Worm (Caenorhabditis elegans) whole organism, midembryonic: ENCODE results near the gene srx-87.

Experiments used
- T22C8.4 ChIP-seq: fragments of 200-800 bp; sonication (Bioruptor generic); IDR thresholded peaks from 2 replicates; pipeline ENCODE4 v1.3.6; 2022; ENCODE audit warnings: missing genetic modification characterization, missing compliant biosample characterization
- flt-1 ChIP-seq: fragments of 200-800 bp; sonication (Bioruptor generic); IDR thresholded peaks from 2 replicates; pipeline ENCODE4 v1.3.6; 2022; ENCODE audit warnings: missing genetic modification characterization, missing compliant biosample characterization
- med-1 ChIP-seq: sonication (generic microtip); optimal IDR thresholded peaks from 2 replicates; lab custom pipeline; 2017; ENCODE audit warnings: missing genetic modification characterization, mild to moderate bottlenecking, missing compliant biosample characterization, antibody characterized with exemption, missing genetic modification reagents; ENCODE audit not compliant: insufficient read depth
- ref-1 ChIP-seq: fragments of 200-800 bp; sonication (Bioruptor generic); conservative IDR thresholded peaks from 2 replicates; pipeline ENCODE4 v1.3.6; 2022; ENCODE audit warnings: missing genetic modification reagents, missing genetic modification characterization, missing compliant biosample characterization
- tab-1 ChIP-seq: fragments of 200-800 bp; sonication (Bioruptor generic); IDR thresholded peaks from 2 replicates; pipeline ENCODE4 v1.3.6; 2022; ENCODE audit warnings: missing genetic modification characterization, missing compliant biosample characterization
- ztf-29 ChIP-seq: fragments of 200-800 bp; sonication (Bioruptor generic); IDR thresholded peaks from 2 replicates; pipeline ENCODE4 v1.3.6; 2022; ENCODE audit warnings: missing genetic modification reagents, missing genetic modification characterization, missing compliant biosample characterization

DNA sequence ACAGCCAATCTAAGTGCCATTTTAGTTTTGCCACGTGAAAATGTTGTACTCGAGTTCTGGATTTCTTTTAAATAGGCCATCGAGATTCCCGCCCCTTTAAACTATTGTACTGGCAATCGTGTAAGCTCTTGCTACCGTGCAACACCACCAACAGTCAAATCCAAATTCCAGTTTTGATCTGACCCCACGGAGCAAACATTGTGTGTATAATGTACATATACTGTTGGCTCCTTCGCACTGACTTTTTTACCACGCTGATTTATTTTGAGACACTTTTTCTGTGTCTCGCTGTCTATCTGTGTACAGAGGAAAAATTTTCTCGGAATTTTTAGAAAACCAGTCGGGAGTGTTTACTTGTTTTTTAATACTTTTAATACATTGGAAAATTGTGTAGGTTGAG lies 45.4 kb downstream of the srx-87 start, which contains the start of gene piit-1:
- no peak for TF ChIP-seq T22C8.4 (GFP tag; lab: Robert Waterston, UW)
- no peak for TF ChIP-seq ref-1 (GFP tag; lab: Robert Waterston, UW)
- no peak for TF ChIP-seq flt-1 (GFP tag; lab: Robert Waterston, UW)
- no peak for TF ChIP-seq ztf-29 (GFP tag; lab: Robert Waterston, UW)
- no peak for TF ChIP-seq med-1
- no peak for TF ChIP-seq tab-1 (GFP tag; lab: Robert Waterston, UW)
